Fruit fly (Drosophila melanogaster): ENCODE results near the gene ntc.

Gene ntc

DNA sequence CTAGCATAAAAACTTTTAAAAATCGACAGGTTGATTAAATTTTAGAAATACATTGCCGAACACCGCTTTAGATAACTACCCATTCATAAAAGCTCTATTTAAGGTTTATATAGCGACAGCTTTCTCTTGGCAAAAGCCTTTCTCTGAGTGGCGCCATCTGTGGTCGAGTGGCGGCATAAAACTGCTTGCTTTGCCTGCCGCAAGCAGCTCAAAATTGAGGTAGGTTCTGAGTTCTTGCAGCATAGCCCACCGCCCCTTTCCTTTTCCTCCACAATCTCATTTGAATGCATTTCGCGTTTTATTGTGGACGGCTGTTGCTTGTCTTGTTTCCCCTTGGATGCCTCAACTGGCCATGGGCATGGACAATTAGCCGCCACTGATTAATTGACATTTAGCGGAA is 38.4 kb downstream of the ntc start (continued):
- peak; percentile 14 for TF ChIP-seq CG6765 (GFP tag; optimal IDR thresholded peaks at IDR 0.05)
- no peak for TF ChIP-seq Bteb2 (GFP tag; optimal IDR thresholded peaks at IDR 0.05)
- no peak for TF ChIP-seq CG15073 (GFP tag; optimal IDR thresholded peaks at IDR 0.05)
- no peak for TF ChIP-seq MTF-1 (GFP tag; optimal IDR thresholded peaks at IDR 0.05; ENCODE audit: borderline replicate concordance)
- TF ChIP-seq ato (GFP tag; IDR thresholded peaks at IDR 0.05; ENCODE audit: partially characterized antibody) = 0 out of 2 replicates have a peak, but pooled peaks have one; percentile 13
- no peak for TF ChIP-seq pan (optimal IDR thresholded peaks at IDR 0.05)
- peak in 1 of 2 experiments; percentile 68 for TF ChIP-seq pan (GFP tag; optimal IDR thresholded peaks at IDR 0.05 in 1 of 2, IDR thresholded peaks at IDR 0.05 in 1 of 2)
- peak; percentile 46 for TF ChIP-seq disco-r (GFP tag; optimal IDR thresholded peaks at IDR 0.05)
- no peak for TF ChIP-seq fd102C (GFP tag; optimal IDR thresholded peaks at IDR 0.05)

DNA sequence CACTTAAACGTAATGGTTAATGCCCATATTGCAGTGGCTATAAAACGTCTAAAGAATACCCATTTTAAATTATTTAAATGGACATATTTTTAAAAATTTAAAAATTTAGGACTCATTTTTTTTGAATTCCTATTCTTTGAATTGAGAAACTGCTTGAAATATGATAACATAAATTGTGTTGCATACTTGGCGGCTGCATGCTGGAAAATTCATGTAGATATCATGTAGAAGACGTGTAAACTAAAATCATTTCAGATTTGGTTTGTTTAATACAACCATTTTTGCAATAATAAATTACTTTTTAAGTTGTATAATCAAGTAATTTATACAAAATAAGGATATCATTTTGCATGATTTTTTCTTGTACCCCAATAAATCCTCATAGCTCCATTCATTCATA is 39.6 kb downstream of the ntc start:
- TF ChIP-seq chif (GFP tag; optimal IDR thresholded peaks at IDR 0.05) (no peak), CTCF (GFP tag; optimal IDR thresholded peaks at IDR 0.05) (peak; percentile 47), CG8388 (GFP tag; optimal IDR thresholded peaks at IDR 0.05) (no peak), amos (GFP tag; IDR thresholded peaks at IDR 0.05; ENCODE audit: partially characterized antibody) (peak; percentile 61; the same call in 1 of the 2 replicates), h (optimal IDR thresholded peaks at IDR 0.05) (no peak), CG2199 (GFP tag; IDR thresholded peaks at IDR 0.05) (0 out of 3 replicates have a peak, but pooled peaks have one; percentile 64), CG13287 (GFP tag; IDR thresholded peaks at IDR 0.05; ENCODE audit: partially characterized antibody) (peak; percentile 10; the same call in 1 of the 2 replicates), CG10959 (GFP tag; IDR thresholded peaks at IDR 0.05) (no peak), CG31365 (tag; optimal IDR thresholded peaks at IDR 0.05) (peak; percentile 43), Bgb (GFP tag; IDR thresholded peaks at IDR 0.05; ENCODE audit: partially characterized antibody) (peak; percentile 21; the same call in 1 of the 2 replicates), CG17912 (GFP tag; optimal IDR thresholded peaks at IDR 0.05) (no peak), knrl (GFP tag; IDR thresholded peaks at IDR 0.05; ENCODE audit: partially characterized antibody) (peak; percentile 32; the same call in 1 of the 3 replicates)

DNA sequence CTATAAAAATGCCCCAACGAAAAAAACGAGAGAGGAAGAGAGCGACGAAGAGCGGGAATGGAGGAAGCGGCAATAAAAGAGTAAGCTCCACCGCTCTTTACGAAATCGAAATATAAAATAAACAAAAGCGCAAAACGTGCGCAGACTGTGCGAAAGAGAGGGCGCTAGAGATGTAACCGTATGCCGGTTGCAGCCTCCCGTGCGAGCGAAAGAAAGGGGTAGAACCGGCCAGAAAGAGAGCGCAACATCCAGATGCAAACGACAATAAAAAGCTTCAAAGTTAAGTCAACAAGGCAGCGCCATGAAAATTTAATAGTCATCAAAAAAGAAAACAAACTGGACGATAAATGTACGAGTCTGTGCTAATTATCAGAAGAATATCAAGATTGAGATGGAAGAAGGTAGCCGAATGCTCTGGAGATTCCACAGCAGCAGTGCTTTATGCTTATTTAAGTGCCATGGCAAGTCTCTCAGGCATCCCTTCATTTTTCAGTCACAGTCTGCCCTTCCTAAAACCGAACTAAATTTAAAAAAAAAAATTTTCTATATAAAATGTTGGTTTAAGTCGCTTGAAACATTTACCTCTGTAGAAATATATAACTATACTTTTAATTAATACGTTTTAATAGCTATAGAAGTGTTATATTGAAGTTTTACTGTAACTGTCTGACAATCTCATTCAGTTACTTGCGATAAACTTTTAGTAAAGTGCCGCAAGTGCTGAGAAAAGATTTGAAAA is 40.3 kb downstream of the ntc start:
- peak; percentile 83 for TF ChIP-seq nom (GFP tag; optimal IDR thresholded peaks at IDR 0.05)
- TF ChIP-seq CkIIα-i1 (GFP tag; IDR thresholded peaks at IDR 0.05) = no peak
- no peak for TF ChIP-seq HLH54F (GFP tag; optimal IDR thresholded peaks at IDR 0.05)
- peak; percentile 46 for TF ChIP-seq MTF-1 (GFP tag; optimal IDR thresholded peaks at IDR 0.05; ENCODE audit: borderline replicate concordance)
- no peak for TF ChIP-seq Myb (GFP tag; optimal IDR thresholded peaks at IDR 0.05)
- no peak for TF ChIP-seq CG2202 (tag; optimal IDR thresholded peaks at IDR 0.05)
- peak; percentile 60 for TF ChIP-seq CG6765 (GFP tag; optimal IDR thresholded peaks at IDR 0.05)
- peak; percentile 56 for TF ChIP-seq org-1 (GFP tag; optimal IDR thresholded peaks at IDR 0.05)
- no peak for TF ChIP-seq vfl (GFP tag; optimal IDR thresholded peaks at IDR 0.05)
- peak; percentile 42 for TF ChIP-seq slou (GFP tag; optimal IDR thresholded peaks at IDR 0.05)
- no peak for TF ChIP-seq tx (GFP tag; optimal IDR thresholded peaks at IDR 0.05)
- TF ChIP-seq Rx (GFP tag; IDR thresholded peaks at IDR 0.05) = peak; percentile 62
- TF ChIP-seq CG17385 (GFP tag; optimal IDR thresholded peaks at IDR 0.05) = peak; percentile 77
- TF ChIP-seq sisA (GFP tag; IDR thresholded peaks at IDR 0.05) = peak; percentile 83; the same call in 1 of the 2 replicates
- TF ChIP-seq sima (GFP tag; optimal IDR thresholded peaks at IDR 0.05) = no peak
- TF ChIP-seq br (optimal IDR thresholded peaks at IDR 0.05) = no peak
- peak; percentile 81 for TF ChIP-seq Ptx1 (GFP tag; IDR thresholded peaks at IDR 0.05)
- TF ChIP-seq dan (GFP tag; IDR thresholded peaks at IDR 0.05) = no peak
- TF ChIP-seq Ets65A (GFP tag) = no peak
- peak; percentile 77 for TF ChIP-seq CG2712 (tag; optimal IDR thresholded peaks at IDR 0.05)
- TF ChIP-seq luna (GFP tag; optimal IDR thresholded peaks at IDR 0.05) = no peak
- TF ChIP-seq gem (tag; optimal IDR thresholded peaks at IDR 0.05) = peak; percentile 86
- TF ChIP-seq knrl (GFP tag; IDR thresholded peaks at IDR 0.05; ENCODE audit: partially characterized antibody) = no peak
- peak; percentile 61 for TF ChIP-seq tap (tag; optimal IDR thresholded peaks at IDR 0.05)
- TF ChIP-seq maf-S (GFP tag; optimal IDR thresholded peaks at IDR 0.05) = peak; percentile 15
- TF ChIP-seq wor (GFP tag; IDR thresholded peaks at IDR 0.05) = peak; percentile 54
- TF ChIP-seq Awh (GFP tag; IDR thresholded peaks at IDR 0.05) = peak; percentile 72
- TF ChIP-seq Bgb (GFP tag; IDR thresholded peaks at IDR 0.05; ENCODE audit: partially characterized antibody) = no peak
- no peak for TF ChIP-seq Gsc (GFP tag; IDR thresholded peaks at IDR 0.05)
- TF ChIP-seq CG12769 (tag; optimal IDR thresholded peaks at IDR 0.05) = peak; percentile 32
- peak; percentile 75 for TF ChIP-seq H2.0 (GFP tag; IDR thresholded peaks at IDR 0.05)
